Worm (Caenorhabditis elegans): ENCODE results near the gene chil-9.

Gene chil-9

ce11 chrII:9861394-9861793 is 16.3 kb upstream of the chil-9 start, which contains the start of gene chil-3:
Gene chil-3 (minus strand): TSS chrII:9861494.
- no peak for TF ChIP-seq hmg-4 (GFP tag; optimal IDR thresholded peaks at IDR 0.05)
- no peak for TF ChIP-seq B0310.2 (tag; optimal IDR thresholded peaks at IDR 0.05)
- no peak for TF ChIP-seq tbx-37 (GFP tag; conservative IDR thresholded peaks at IDR 0.05)

DNA sequence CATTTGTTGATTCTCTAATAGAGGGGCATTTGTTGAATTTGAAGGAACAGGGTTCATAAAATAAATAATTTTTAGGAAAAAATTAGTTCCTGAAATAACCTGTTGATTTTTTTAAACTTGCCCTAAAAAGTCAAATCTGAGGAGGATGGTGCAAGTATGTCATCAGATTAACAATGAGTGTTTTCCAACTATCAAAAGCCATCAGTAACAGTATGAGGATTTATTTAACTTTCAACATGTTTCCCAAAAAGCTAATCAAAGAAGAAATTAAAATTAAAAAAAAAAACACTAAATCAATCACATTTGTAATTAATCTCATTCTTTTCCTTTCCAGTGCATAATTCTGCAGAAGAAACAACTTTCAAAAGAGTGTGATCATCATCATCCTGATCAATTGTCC is 14.4 kb upstream of the chil-9 start, which contains the start of gene chil-5:
chil-5 (minus strand) TSS at position 101 of the 400 bp plus-strand sequence.
- TF ChIP-seq ceh-13 (GFP tag; optimal IDR thresholded peaks at IDR 0.05) (no peak), tra-4 (tag; optimal IDR thresholded peaks at IDR 0.05) (no peak), ceh-36 (tag; optimal IDR thresholded peaks at IDR 0.05) (no peak), hnd-1 (tag; optimal IDR thresholded peaks at IDR 0.05) (no peak), B0310.2 (tag; optimal IDR thresholded peaks at IDR 0.05) (no peak), pes-1 (GFP tag; IDR thresholded peaks at IDR 0.05) (no peak), hmg-4 (GFP tag; optimal IDR thresholded peaks at IDR 0.05) (no peak), tbx-37 (GFP tag; conservative IDR thresholded peaks at IDR 0.05) (no peak), hmbx-1 (tag; optimal IDR thresholded peaks at IDR 0.05) (no peak), ama-1 (optimal IDR thresholded peaks at IDR 0.05) (no peak), aly-1 (tag; optimal IDR thresholded peaks at IDR 0.05) (no peak), scrt-1 (GFP tag; IDR thresholded peaks at IDR 0.05) (no peak), sea-1 (GFP tag; conservative IDR thresholded peaks at IDR 0.05) (no peak)

ce11 chrII:9857791-9858190 is 12.7 kb upstream of the chil-9 start, which contains the start of gene chil-6:
Gene chil-6 (minus strand): TSS chrII:9857891.
- TF ChIP-seq sea-1 (GFP tag; conservative IDR thresholded peaks at IDR 0.05) (no peak), hmbx-1 (tag; optimal IDR thresholded peaks at IDR 0.05) (no peak), tbx-37 (GFP tag; conservative IDR thresholded peaks at IDR 0.05) (no peak), pes-1 (GFP tag; IDR thresholded peaks at IDR 0.05) (no peak), tbx-11 (GFP tag; IDR thresholded peaks at IDR 0.05) (no peak), hnd-1 (tag; optimal IDR thresholded peaks at IDR 0.05) (no peak), B0310.2 (tag; optimal IDR thresholded peaks at IDR 0.05) (no peak), aly-1 (tag; optimal IDR thresholded peaks at IDR 0.05) (no peak), tra-4 (tag; optimal IDR thresholded peaks at IDR 0.05) (no peak), ceh-13 (GFP tag; optimal IDR thresholded peaks at IDR 0.05) (no peak), F13C5.2 (tag; optimal IDR thresholded peaks at IDR 0.05) (no peak), ceh-36 (tag; optimal IDR thresholded peaks at IDR 0.05) (no peak), hmg-4 (GFP tag; optimal IDR thresholded peaks at IDR 0.05) (no peak), ets-7 (tag; optimal IDR thresholded peaks at IDR 0.05) (no peak), scrt-1 (GFP tag; IDR thresholded peaks at IDR 0.05) (no peak), flt-1 (GFP tag; IDR thresholded peaks at IDR 0.05) (no peak)

- TF ChIP-seq ets-7 (tag; optimal IDR thresholded peaks at IDR 0.05) (no peak), pes-1 (GFP tag; IDR thresholded peaks at IDR 0.05) (no peak), B0310.2 (tag; optimal IDR thresholded peaks at IDR 0.05) (no peak), tbx-37 (GFP tag; conservative IDR thresholded peaks at IDR 0.05) (no peak)
Observed at ce11 chrII:9855620-9856019, 10.5 kb upstream of the chil-9 start, which contains the start of gene chil-4. Gene chil-4 (minus strand): TSS chrII:9855720.

- no peak for TF ChIP-seq ets-7 (tag; optimal IDR thresholded peaks at IDR 0.05)
- TF ChIP-seq hmbx-1 (tag; optimal IDR thresholded peaks at IDR 0.05), result no peak
- TF ChIP-seq tbx-37 (GFP tag; conservative IDR thresholded peaks at IDR 0.05), result no peak
- TF ChIP-seq pes-1 (GFP tag; IDR thresholded peaks at IDR 0.05), result no peak
- TF ChIP-seq ceh-36 (tag; optimal IDR thresholded peaks at IDR 0.05), result no peak
Observed at ce11 chrII:9850945-9851344, 5.8 kb upstream of the chil-9 start, which contains the start of gene ZK938.10. Gene ZK938.10 (minus strand): TSS chrII:9851045.

DNA sequence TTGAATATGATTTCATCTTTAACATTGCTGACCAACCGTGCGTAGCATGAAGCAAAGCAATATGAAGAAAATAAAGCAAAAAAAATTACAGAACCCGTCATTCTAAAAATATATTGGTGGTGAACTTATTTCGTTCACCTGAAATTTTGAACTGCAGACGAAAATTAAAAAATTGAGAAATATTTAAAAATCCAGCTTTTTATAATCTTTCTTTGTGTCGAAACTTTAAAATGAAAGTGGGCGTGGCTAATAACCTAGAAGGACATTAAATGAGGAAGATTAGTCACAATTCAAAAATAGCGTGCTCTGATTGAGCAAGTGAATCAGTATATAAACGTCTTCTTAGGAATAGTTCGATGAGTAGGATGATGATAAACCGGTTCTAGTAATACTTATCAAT is 4.4 kb upstream of the chil-9 start, which contains the start of gene old-2:
old-2 (minus strand) TSS at position 101 of the 400 bp plus-strand sequence.
- TF ChIP-seq tra-4 (tag; optimal IDR thresholded peaks at IDR 0.05) (no peak), tbx-11 (GFP tag; IDR thresholded peaks at IDR 0.05) (no peak), hmg-4 (GFP tag; optimal IDR thresholded peaks at IDR 0.05) (no peak), F13C5.2 (tag; optimal IDR thresholded peaks at IDR 0.05) (no peak), hmbx-1 (tag; optimal IDR thresholded peaks at IDR 0.05) (no peak)

DNA sequence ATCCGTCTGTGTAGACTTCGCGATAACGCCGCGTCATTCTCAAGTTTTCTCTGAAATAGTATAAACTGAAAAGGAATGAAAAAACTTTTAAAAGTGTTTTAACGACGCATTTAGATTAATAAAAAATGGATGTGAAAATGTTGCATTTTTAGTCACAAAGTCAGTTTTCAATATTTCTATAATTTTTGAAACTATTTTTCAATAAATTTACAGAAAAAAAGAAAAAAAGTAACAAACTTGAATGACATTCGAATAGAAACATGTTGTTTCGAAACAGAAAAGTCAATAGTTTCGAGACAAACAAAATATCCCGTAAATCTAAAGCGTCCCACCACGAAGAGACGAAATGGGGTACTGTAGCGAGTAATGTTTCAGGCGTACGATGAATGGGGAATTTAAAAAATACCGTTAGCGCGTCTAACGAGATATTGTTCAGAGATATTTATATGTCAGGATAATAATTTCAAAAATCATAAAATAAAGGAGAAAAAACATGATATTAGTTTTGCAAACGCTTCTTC is 3.1 kb downstream of the chil-9 start, which contains the start of gene rnh-1.2:
rnh-1.2 (minus strand) TSS at position 51 of the 521 bp plus-strand sequence.
- no peak for TF ChIP-seq ceh-13 (GFP tag; optimal IDR thresholded peaks at IDR 0.05)
- TF ChIP-seq hnd-1 (tag; optimal IDR thresholded peaks at IDR 0.05), result no peak
- TF ChIP-seq hmbx-1 (tag; optimal IDR thresholded peaks at IDR 0.05), result no peak
- no peak for TF ChIP-seq flt-1 (GFP tag; IDR thresholded peaks at IDR 0.05)
- TF ChIP-seq B0310.2 (tag; optimal IDR thresholded peaks at IDR 0.05), result no peak
- TF ChIP-seq sea-1 (GFP tag; conservative IDR thresholded peaks at IDR 0.05), result no peak
- TF ChIP-seq F13C5.2 (tag; optimal IDR thresholded peaks at IDR 0.05), result no peak
- no peak for TF ChIP-seq tbx-11 (GFP tag; IDR thresholded peaks at IDR 0.05)
- no peak for TF ChIP-seq ets-7 (tag; optimal IDR thresholded peaks at IDR 0.05)
- TF ChIP-seq tbx-37 (GFP tag; conservative IDR thresholded peaks at IDR 0.05), result no peak
- no peak for TF ChIP-seq scrt-1 (GFP tag; IDR thresholded peaks at IDR 0.05)
- TF ChIP-seq pes-1 (GFP tag; IDR thresholded peaks at IDR 0.05), result no peak
- TF ChIP-seq aly-1 (tag; optimal IDR thresholded peaks at IDR 0.05), result no peak
- TF ChIP-seq hmg-4 (GFP tag; optimal IDR thresholded peaks at IDR 0.05), result no peak
- no peak for TF ChIP-seq ceh-36 (tag; optimal IDR thresholded peaks at IDR 0.05)
- no peak for TF ChIP-seq tra-4 (tag; optimal IDR thresholded peaks at IDR 0.05)
- no peak for TF ChIP-seq ama-1 (optimal IDR thresholded peaks at IDR 0.05)

ce11 chrII:9840313-9840712 is 4.8 kb downstream of the chil-9 start, which contains the start of gene ZK938.11:
Gene ZK938.11 (minus strand): TSS chrII:9840413.
- TF ChIP-seq hmbx-1 (tag; optimal IDR thresholded peaks at IDR 0.05) (no peak), hmg-4 (GFP tag; optimal IDR thresholded peaks at IDR 0.05) (no peak), B0310.2 (tag; optimal IDR thresholded peaks at IDR 0.05) (no peak), hnd-1 (tag; optimal IDR thresholded peaks at IDR 0.05) (no peak), sea-1 (GFP tag; conservative IDR thresholded peaks at IDR 0.05) (no peak), tbx-11 (GFP tag; IDR thresholded peaks at IDR 0.05) (no peak), ceh-36 (tag; optimal IDR thresholded peaks at IDR 0.05) (no peak), tra-4 (tag; optimal IDR thresholded peaks at IDR 0.05) (no peak), pes-1 (GFP tag; IDR thresholded peaks at IDR 0.05) (no peak), F13C5.2 (tag; optimal IDR thresholded peaks at IDR 0.05) (no peak), aly-1 (tag; optimal IDR thresholded peaks at IDR 0.05) (no peak), flt-1 (GFP tag; IDR thresholded peaks at IDR 0.05) (no peak), ceh-13 (GFP tag; optimal IDR thresholded peaks at IDR 0.05) (no peak), ets-7 (tag; optimal IDR thresholded peaks at IDR 0.05) (no peak), scrt-1 (GFP tag; IDR thresholded peaks at IDR 0.05) (no peak), tbx-37 (GFP tag; conservative IDR thresholded peaks at IDR 0.05) (no peak), ama-1 (optimal IDR thresholded peaks at IDR 0.05) (no peak)

All from whole organism, early embryonic.